Worm (Caenorhabditis elegans) whole organism, young adult: ENCODE results near the gene twk-8.

ENCODE experiments used
- B0019.2 ChIP-seq: fragments of 200-800 bp; sonication (Bioruptor generic); conservative IDR thresholded peaks from 2 replicates; pipeline ENCODE4 v1.3.6; 2022; ENCODE audit warnings: missing genetic modification reagents, missing genetic modification characterization, missing compliant biosample characterization
- C06A6.2 ChIP-seq: fragments of 200-800 bp; sonication (Bioruptor generic); conservative IDR thresholded peaks from 2 replicates; pipeline ENCODE4 v1.3.6; 2022; ENCODE audit warnings: missing genetic modification characterization, missing compliant biosample characterization
- F39B2.1 ChIP-seq: fragments of 200-800 bp; sonication (Bioruptor generic); IDR thresholded peaks from 2 replicates; pipeline ENCODE4 v1.3.6; 2022; ENCODE audit warnings: missing genetic modification reagents, missing genetic modification characterization, missing compliant biosample characterization
- F52B5.7 ChIP-seq: sonication (generic microtip); optimal IDR thresholded peaks from 2 replicates; lab custom pipeline; 2016; ENCODE audit warnings: mild to moderate bottlenecking, missing genetic modification characterization, missing compliant biosample characterization
- K11D2.4 ChIP-seq: fragments of 200-800 bp; sonication (Bioruptor generic); IDR thresholded peaks from 2 replicates; pipeline ENCODE4 v1.3.6; 2022; ENCODE audit warnings: missing genetic modification reagents, missing genetic modification characterization, missing compliant biosample characterization
- K12H6.12 ChIP-seq: fragments of 200-800 bp; sonication (Bioruptor generic); optimal IDR thresholded peaks from 2 replicates; lab custom pipeline; 2018; ENCODE audit warnings: mild to moderate bottlenecking, missing genetic modification characterization, missing compliant biosample characterization
- T26A5.8 ChIP-seq: sonication (generic microtip); optimal IDR thresholded peaks from 2 replicates; lab custom pipeline; 2016; ENCODE audit warnings: missing genetic modification characterization, missing compliant biosample characterization
- ZK185.1 ChIP-seq: sonication (generic microtip); optimal IDR thresholded peaks from 2 replicates; lab custom pipeline; 2016; ENCODE audit warnings: mild to moderate bottlenecking, missing genetic modification characterization, missing compliant biosample characterization; ENCODE audit not compliant: poor library complexity, severe bottlenecking
- ama-1 ChIP-seq, 3 experiments: fragments of 150-350 bp in 1 of 3; sonication (generic microtip) in 2 of 3; optimal IDR thresholded peaks; 2 replicates each; lab custom pipeline; 2014 to 2018; ENCODE audit warnings: missing biosample characterization in 2 of 3, missing genetic modification characterization in 2 of 3, missing genetic modification reagents in 2 of 3
- atf-7 ChIP-seq: sonication (generic microtip); optimal IDR thresholded peaks from 2 replicates; lab custom pipeline; 2017; ENCODE audit warnings: mild to moderate bottlenecking, missing genetic modification characterization, missing compliant biosample characterization
- bed-1 ChIP-seq: fragments of 200-800 bp; sonication (Bioruptor generic); IDR thresholded peaks from 2 replicates; pipeline ENCODE4 v1.3.6; 2022; ENCODE audit warnings: missing genetic modification reagents, missing genetic modification characterization, missing compliant biosample characterization
- ceh-100 ChIP-seq: fragments of 200-800 bp; sonication (Bioruptor generic); IDR thresholded peaks from 2 replicates; pipeline ENCODE4 v1.3.6; 2022; ENCODE audit warnings: missing genetic modification reagents, missing genetic modification characterization, missing compliant biosample characterization
- ceh-58 ChIP-seq: fragments of 200-800 bp; sonication (Bioruptor generic); IDR thresholded peaks from 2 replicates; pipeline ENCODE4 v1.3.6; 2022; ENCODE audit warnings: missing genetic modification characterization, missing compliant biosample characterization
- efl-1 ChIP-seq: fragments of 150-350 bp; optimal IDR thresholded peaks from 2 replicates; lab custom pipeline; 2014; ENCODE audit warnings: missing biosample characterization, missing genetic modification reagents, missing genetic modification characterization
- egrh-3 ChIP-seq: fragments of 200-800 bp; sonication (Bioruptor generic); IDR thresholded peaks from 2 replicates; pipeline ENCODE4 v1.3.6; 2022; ENCODE audit warnings: missing genetic modification reagents, missing genetic modification characterization, missing compliant biosample characterization
- ets-4 ChIP-seq: fragments of 200-800 bp; sonication (Bioruptor generic); optimal IDR thresholded peaks from 2 replicates; lab custom pipeline; 2018; ENCODE audit warnings: mild to moderate bottlenecking, missing genetic modification characterization, missing compliant biosample characterization
- fkh-3 ChIP-seq: sonication (generic microtip); optimal IDR thresholded peaks from 2 replicates; lab custom pipeline; 2016; ENCODE audit warnings: mild to moderate bottlenecking, missing genetic modification characterization, missing compliant biosample characterization
- him-1 ChIP-seq: sonication (generic microtip); optimal IDR thresholded peaks from 2 replicates; lab custom pipeline; 2016; ENCODE audit warnings: missing genotype, missing genetic modification reagents, missing genetic modification characterization, missing compliant biosample characterization
- hlh-12 ChIP-seq: sonication (generic microtip); optimal IDR thresholded peaks from 2 replicates; lab custom pipeline; 2016; ENCODE audit warnings: missing genetic modification characterization, missing compliant biosample characterization
- let-526 ChIP-seq: fragments of 200-800 bp; sonication (Bioruptor generic); IDR thresholded peaks from 2 replicates; pipeline ENCODE4 v1.3.6; 2022; ENCODE audit warnings: missing genetic modification reagents, missing genetic modification characterization, missing compliant biosample characterization
- let-607 ChIP-seq, 2 experiments: fragments of 200-800 bp in 1 of 2; sonication (Bioruptor generic) in 1 of 2; sonication (generic microtip) in 1 of 2; optimal IDR thresholded peaks; 2 replicates each; lab custom pipeline; 2016 to 2018; ENCODE audit warnings: mild to moderate bottlenecking in 2 of 2, missing compliant biosample characterization in 2 of 2, missing genetic modification characterization in 2 of 2, moderate library complexity in 2 of 2, missing genotype in 1 of 2
- lin-35 ChIP-seq, 3 experiments: fragments of 150-350 bp in 2 of 3; sonication (generic microtip) in 1 of 3; optimal IDR thresholded peaks; 2 replicates each; lab custom pipeline; 2014 to 2018; ENCODE audit warnings: missing biosample characterization in 3 of 3, missing genetic modification characterization in 3 of 3, missing genetic modification reagents in 3 of 3
- lsl-1 ChIP-seq: fragments of 200-800 bp; sonication (Bioruptor generic); optimal IDR thresholded peaks from 2 replicates; lab custom pipeline; 2018; ENCODE audit warnings: mild to moderate bottlenecking, missing genetic modification characterization, moderate library complexity, missing compliant biosample characterization
- madf-8 ChIP-seq: fragments of 200-800 bp; sonication (Bioruptor generic); conservative IDR thresholded peaks from 2 replicates; pipeline ENCODE4 v1.3.6; 2022; ENCODE audit warnings: missing genetic modification reagents, missing genetic modification characterization, missing compliant biosample characterization
- nhr-120 ChIP-seq: fragments of 200-800 bp; sonication (Bioruptor generic); IDR thresholded peaks from 2 replicates; pipeline ENCODE4 v1.3.6; 2022; ENCODE audit warnings: missing genetic modification characterization, missing compliant biosample characterization
- nhr-80 ChIP-seq: sonication (generic microtip); optimal IDR thresholded peaks from 2 replicates; lab custom pipeline; 2016; ENCODE audit warnings: missing genetic modification characterization, missing compliant biosample characterization
- snpc-3.4 ChIP-seq: sonication (generic microtip); optimal IDR thresholded peaks from 2 replicates; lab custom pipeline; 2017; ENCODE audit warnings: missing genetic modification characterization, mild to moderate bottlenecking, missing compliant biosample characterization, antibody characterized with exemption, moderate library complexity, missing genotype, missing genetic modification reagents
- snpc-4 ChIP-seq, 5 experiments: fragments of 150-350 bp in 1 of 5; sonication (generic microtip) in 4 of 5; optimal IDR thresholded peaks; 2 replicates each; lab custom pipeline; 2014 to 2018; ENCODE audit warnings: missing genetic modification characterization in 5 of 5, missing biosample characterization in 3 of 5, antibody characterized with exemption in 2 of 5, mild to moderate bottlenecking in 2 of 5, missing compliant biosample characterization in 2 of 5, missing genotype in 2 of 5, moderate library complexity in 2 of 5, missing genetic modification reagents in 1 of 5
- ztf-26 ChIP-seq: sonication (generic microtip); optimal IDR thresholded peaks from 2 replicates; lab custom pipeline; 2017; ENCODE audit warnings: missing genetic modification characterization, missing compliant biosample characterization
- ztf-3 ChIP-seq: fragments of 200-800 bp; sonication (Bioruptor generic); optimal IDR thresholded peaks from 2 replicates; lab custom pipeline; 2018; ENCODE audit warnings: mild to moderate bottlenecking, missing genetic modification characterization, missing compliant biosample characterization
- ztf-6 ChIP-seq: fragments of 200-800 bp; sonication (Bioruptor generic); IDR thresholded peaks from 2 replicates; pipeline ENCODE4 v1.3.6; 2022; ENCODE audit warnings: missing genetic modification reagents, missing genetic modification characterization, missing compliant biosample characterization

Gene twk-8

DNA sequence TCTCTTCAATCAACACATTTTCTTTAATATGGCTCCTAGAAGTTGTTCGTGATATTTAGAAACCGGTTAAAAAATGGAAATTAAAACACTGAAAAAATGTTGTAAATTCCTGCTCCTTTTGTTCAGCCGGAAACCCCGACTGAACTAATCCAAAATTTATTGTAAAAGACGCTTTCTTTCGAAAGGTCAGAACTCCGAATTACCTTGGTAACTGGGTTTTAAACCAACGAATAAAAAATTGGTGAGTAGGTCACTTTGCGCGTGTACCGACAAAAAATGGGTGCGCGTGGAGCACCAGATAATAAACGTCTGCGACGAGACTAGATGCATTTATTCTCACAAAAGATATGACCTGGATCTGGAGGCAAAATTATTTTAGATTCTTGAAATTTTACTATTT lies 48.5 kb downstream of the twk-8 start (continued):
- TF ChIP-seq B0019.2 (no peak), efl-1 (GFP tag; lab: Kevin White, UChicago) (no peak), ztf-6 (no peak), ceh-58 (no peak), hlh-12 (tag; lab: Kevin White, UChicago) (no peak), ets-4 (GFP tag; lab: Kevin White, UChicago) (no peak), ztf-3 (no peak), lsl-1 (peak; percentile 4), snpc-4 (GFP tag; optimal IDR thresholded peaks at IDR 0.05; lab: Kevin White, UChicago) (peak; percentile 79), snpc-4 (tag; optimal IDR thresholded peaks at IDR 0.05; lab: Kevin White, UChicago) (peak; percentile 83 to 97 (median 92)), bed-1 (GFP tag; lab: Robert Waterston, UW) (no peak), lin-35 (GFP tag; optimal IDR thresholded peaks at IDR 0.05; lab: Kevin White, UChicago) (no peak), ZK185.1 (no peak), ama-1 (optimal IDR thresholded peaks at IDR 0.05; lab: Kevin White, UChicago) (no peak), ama-1 (GFP tag; optimal IDR thresholded peaks at IDR 0.05; lab: Kevin White, UChicago) (no peak), fkh-3 (no peak), let-526 (GFP tag; lab: Robert Waterston, UW) (no peak), him-1 (peak; percentile 1), C06A6.2 (GFP tag; lab: Robert Waterston, UW) (no peak), snpc-3.4 (tag; lab: Kevin White, UChicago) (peak; percentile 14)

- TF ChIP-seq madf-8 (GFP tag; lab: Robert Waterston, UW), result no peak
- TF ChIP-seq nhr-120 (GFP tag; lab: Robert Waterston, UW), result no peak
- TF ChIP-seq F52B5.7, result no peak
- no peak for TF ChIP-seq nhr-80 (tag; lab: Kevin White, UChicago)
- TF ChIP-seq ztf-26 (tag; lab: Kevin White, UChicago), result no peak
- no peak for TF ChIP-seq efl-1 (GFP tag; lab: Kevin White, UChicago)
- no peak for TF ChIP-seq K11D2.4 (GFP tag; lab: Robert Waterston, UW)
- no peak for TF ChIP-seq F39B2.1 (GFP tag; lab: Robert Waterston, UW)
- TF ChIP-seq ceh-100 (GFP tag; lab: Robert Waterston, UW), result no peak
- no peak for TF ChIP-seq egrh-3 (GFP tag; lab: Robert Waterston, UW)
- TF ChIP-seq T26A5.8 (tag; lab: Kevin White, UChicago), result no peak
- no peak for TF ChIP-seq K12H6.12 (tag; lab: Kevin White, UChicago)
- no peak for TF ChIP-seq atf-7 (tag; lab: Kevin White, UChicago)
- TF ChIP-seq let-607 (tag; optimal IDR thresholded peaks at IDR 0.05; lab: Kevin White, UChicago), result no peak
- TF ChIP-seq, all 124 proteins: peak for 0
These were observed 53.2 kb downstream of the twk-8 start, which contains the start of gene delm-1 for ce11 chrIV:9135377-9135776. delm-1 (minus strand) TSS chrIV:9135477.
